Worm (Caenorhabditis elegans) whole organism, L2 larva: ENCODE measurements around the gene dhcr-24.

Experiments
- C34F6.9 ChIP-seq: fragments of 150-350 bp; optimal IDR thresholded peaks from 2 replicates; lab custom pipeline; 2014; ENCODE audit warnings: missing biosample characterization, missing genetic modification characterization
- F13H6.1 ChIP-seq: sonication (generic microtip); optimal IDR thresholded peaks from 2 replicates; lab custom pipeline; 2016; ENCODE audit warnings: missing genetic modification characterization, missing compliant biosample characterization
- R02D3.7 ChIP-seq: fragments of 150-350 bp; optimal IDR thresholded peaks from 2 replicates; lab custom pipeline; 2014; ENCODE audit warnings: missing biosample characterization, missing genetic modification characterization
- Y55F3AM.14 ChIP-seq: fragments of 200-800 bp; sonication (Bioruptor generic); optimal IDR thresholded peaks from 2 replicates; lab custom pipeline; 2018; ENCODE audit warnings: mild to moderate bottlenecking, missing genetic modification characterization, missing compliant biosample characterization
- ZK546.5 ChIP-seq: sonication (generic microtip); optimal IDR thresholded peaks from 2 replicates; lab custom pipeline; 2017; ENCODE audit warnings: missing biosample characterization, missing genetic modification characterization
- alr-1 ChIP-seq: fragments of 150-350 bp; optimal IDR thresholded peaks from 2 replicates; lab custom pipeline; 2014; ENCODE audit warnings: missing biosample characterization, missing genetic modification characterization
- aly-2 ChIP-seq: fragments of 150-350 bp; optimal IDR thresholded peaks from 2 replicates; lab custom pipeline; 2014; ENCODE audit warnings: missing biosample characterization, missing genetic modification characterization
- ama-1 ChIP-seq: fragments of 150-350 bp; optimal IDR thresholded peaks from 2 replicates; lab custom pipeline; 2018; ENCODE audit warnings: inconsistent platforms
- blmp-1 ChIP-seq: sonication (generic microtip); optimal IDR thresholded peaks from 2 replicates; lab custom pipeline; 2017; ENCODE audit warnings: missing genetic modification characterization, mild to moderate bottlenecking, missing compliant biosample characterization, antibody characterized with exemption, moderate library complexity; ENCODE audit not compliant: insufficient read depth
- ceh-16 ChIP-seq: fragments of 150-350 bp; optimal IDR thresholded peaks from 2 replicates; lab custom pipeline; 2014; ENCODE audit warnings: missing biosample characterization, missing genetic modification characterization
- ceh-82 ChIP-seq: fragments of 150-350 bp; optimal IDR thresholded peaks from 2 replicates; lab custom pipeline; 2014; ENCODE audit warnings: missing biosample characterization, missing genetic modification characterization
- crh-2 ChIP-seq: sonication (generic microtip); optimal IDR thresholded peaks from 2 replicates; lab custom pipeline; 2017; ENCODE audit warnings: missing biosample characterization, missing genetic modification characterization
- dmd-4 ChIP-seq: sonication (generic microtip); optimal IDR thresholded peaks from 2 replicates; lab custom pipeline; 2017; ENCODE audit warnings: missing biosample characterization, missing genetic modification characterization
- egl-27 ChIP-seq: sonication (generic microtip); optimal IDR thresholded peaks from 3 replicates; lab custom pipeline; 2017; ENCODE audit warnings: missing biosample characterization, missing genetic modification reagents, missing genetic modification characterization
- elt-1 ChIP-seq: fragments of 150-350 bp; optimal IDR thresholded peaks from 2 replicates; lab custom pipeline; 2014; ENCODE audit warnings: missing biosample characterization, missing genetic modification characterization
- elt-3 ChIP-seq: sonication (generic microtip); optimal IDR thresholded peaks from 2 replicates; lab custom pipeline; 2017; ENCODE audit warnings: missing biosample characterization, missing genetic modification characterization
- fos-1 ChIP-seq: fragments of 150-350 bp; optimal IDR thresholded peaks from 2 replicates; lab custom pipeline; 2014; ENCODE audit warnings: missing biosample characterization, missing genetic modification characterization
- gmeb-1 ChIP-seq: fragments of 150-350 bp; optimal IDR thresholded peaks from 2 replicates; lab custom pipeline; 2014; ENCODE audit warnings: missing biosample characterization, missing genetic modification characterization
- lin-11 ChIP-seq: fragments of 150-350 bp; sonication (generic microtip); optimal IDR thresholded peaks from 2 replicates; lab custom pipeline; 2014; ENCODE audit warnings: missing biosample characterization, missing genetic modification characterization, inconsistent platforms, mixed read lengths
- lin-13 ChIP-seq: fragments of 150-350 bp; optimal IDR thresholded peaks from 2 replicates; lab custom pipeline; 2014; ENCODE audit warnings: missing biosample characterization, missing genetic modification reagents, missing genetic modification characterization
- lin-39 ChIP-seq: fragments of 150-350 bp; optimal IDR thresholded peaks from 2 replicates; lab custom pipeline; 2014; ENCODE audit warnings: missing biosample characterization, missing genetic modification reagents, missing genetic modification characterization
- lsy-2 ChIP-seq, 2 experiments: fragments of 150-350 bp in 1 of 2; sonication (generic microtip) in 1 of 2; optimal IDR thresholded peaks; 2 replicates each; lab custom pipeline; 2014 to 2017; ENCODE audit warnings: missing biosample characterization in 2 of 2, missing genetic modification characterization in 2 of 2
- mab-5 ChIP-seq: fragments of 150-350 bp; optimal IDR thresholded peaks from 2 replicates; lab custom pipeline; 2014; ENCODE audit warnings: missing biosample characterization, missing genetic modification characterization
- mbf-1 ChIP-seq: sonication (generic microtip); optimal IDR thresholded peaks from 2 replicates; lab custom pipeline; 2017; ENCODE audit warnings: missing biosample characterization, missing genetic modification characterization
- mdl-1 ChIP-seq, 2 experiments: fragments of 150-350 bp in 1 of 2; sonication (generic microtip) in 1 of 2; optimal IDR thresholded peaks; 2 replicates each; lab custom pipeline; 2017; ENCODE audit warnings: missing biosample characterization in 2 of 2, missing genetic modification characterization in 2 of 2
- nhr-10 ChIP-seq: sonication (generic microtip); optimal IDR thresholded peaks from 2 replicates; lab custom pipeline; 2017; ENCODE audit warnings: missing biosample characterization, missing genetic modification characterization
- nhr-11 ChIP-seq: fragments of 150-350 bp; optimal IDR thresholded peaks from 2 replicates; lab custom pipeline; 2014; ENCODE audit warnings: missing biosample characterization, missing genetic modification characterization
- nhr-12 ChIP-seq: fragments of 150-350 bp; optimal IDR thresholded peaks from 2 replicates; lab custom pipeline; 2014; ENCODE audit warnings: missing biosample characterization, missing genetic modification characterization
- nhr-129 ChIP-seq: fragments of 150-350 bp; optimal IDR thresholded peaks from 2 replicates; lab custom pipeline; 2014; ENCODE audit warnings: missing biosample characterization, missing genetic modification characterization
- nhr-21 ChIP-seq: fragments of 150-350 bp; optimal IDR thresholded peaks from 2 replicates; lab custom pipeline; 2014; ENCODE audit warnings: missing biosample characterization, missing genetic modification characterization
- nhr-23 ChIP-seq: fragments of 150-350 bp; optimal IDR thresholded peaks from 2 replicates; lab custom pipeline; 2014; ENCODE audit warnings: missing biosample characterization, missing genetic modification reagents, missing genetic modification characterization
- nhr-237 ChIP-seq: fragments of 150-350 bp; optimal IDR thresholded peaks from 2 replicates; lab custom pipeline; 2014; ENCODE audit warnings: missing biosample characterization, missing genetic modification characterization
- nhr-25 ChIP-seq: fragments of 150-350 bp; sonication (generic microtip); optimal IDR thresholded peaks from 3 replicates; lab custom pipeline; 2014; ENCODE audit warnings: missing biosample characterization, missing genetic modification characterization
- nhr-6 ChIP-seq: fragments of 150-350 bp; optimal IDR thresholded peaks from 2 replicates; lab custom pipeline; 2014; ENCODE audit warnings: missing biosample characterization, missing genetic modification characterization
- nhr-77 ChIP-seq: fragments of 150-350 bp; optimal IDR thresholded peaks from 2 replicates; lab custom pipeline; 2014; ENCODE audit warnings: missing biosample characterization, missing genetic modification characterization
- peb-1 ChIP-seq: fragments of 150-350 bp; optimal IDR thresholded peaks from 2 replicates; lab custom pipeline; 2014; ENCODE audit warnings: missing biosample characterization, missing genetic modification characterization
- sem-4 ChIP-seq: fragments of 150-350 bp; optimal IDR thresholded peaks from 2 replicates; lab custom pipeline; 2014; ENCODE audit warnings: missing biosample characterization, missing genetic modification reagents, missing genetic modification characterization
- skn-1 ChIP-seq: sonication (generic microtip); optimal IDR thresholded peaks from 2 replicates; lab custom pipeline; 2017; ENCODE audit warnings: missing biosample characterization, missing genetic modification characterization
- sma-3 ChIP-seq: sonication (generic microtip); optimal IDR thresholded peaks from 2 replicates; lab custom pipeline; 2016; ENCODE audit warnings: missing genetic modification reagents, missing genetic modification characterization, missing compliant biosample characterization
- sma-9 ChIP-seq, 2 experiments: fragments of 150-350 bp in 1 of 2; sonication (generic microtip) in 1 of 2; optimal IDR thresholded peaks; 2 replicates each; lab custom pipeline; 2014 to 2016; ENCODE audit warnings: missing genetic modification characterization in 2 of 2, mild to moderate bottlenecking in 1 of 2, missing biosample characterization in 1 of 2, missing compliant biosample characterization in 1 of 2, missing genetic modification reagents in 1 of 2, moderate library complexity in 1 of 2
- snpc-4 ChIP-seq: fragments of 150-350 bp; optimal IDR thresholded peaks from 2 replicates; lab custom pipeline; 2014; ENCODE audit warnings: missing biosample characterization, missing genetic modification characterization
- unc-39 ChIP-seq: fragments of 150-350 bp; optimal IDR thresholded peaks from 2 replicates; lab custom pipeline; 2014; ENCODE audit warnings: missing biosample characterization, missing genetic modification characterization
- unc-55 ChIP-seq: fragments of 150-350 bp; sonication (generic microtip); optimal IDR thresholded peaks from 3 replicates; lab custom pipeline; 2014; ENCODE audit warnings: missing biosample characterization, missing genetic modification reagents, missing genetic modification characterization
- unc-62 ChIP-seq: fragments of 150-350 bp; optimal IDR thresholded peaks from 2 replicates; lab custom pipeline; 2014; ENCODE audit warnings: missing biosample characterization, missing genetic modification reagents, missing genetic modification characterization
- zag-1 ChIP-seq: fragments of 150-350 bp; optimal IDR thresholded peaks from 2 replicates; lab custom pipeline; 2014; ENCODE audit warnings: missing biosample characterization, missing genetic modification characterization
- ztf-1 ChIP-seq: fragments of 200-800 bp; sonication (Bioruptor generic); conservative IDR thresholded peaks from 2 replicates; pipeline ENCODE4 v1.3.6; 2022; ENCODE audit warnings: missing genetic modification characterization, missing compliant biosample characterization
- ztf-11 ChIP-seq: sonication (generic microtip); optimal IDR thresholded peaks from 2 replicates; lab custom pipeline; 2017; ENCODE audit warnings: missing biosample characterization, missing genetic modification characterization
- ztf-4 ChIP-seq: fragments of 150-350 bp; optimal IDR thresholded peaks from 2 replicates; lab custom pipeline; 2014; ENCODE audit warnings: missing biosample characterization, missing genetic modification characterization

dhcr-24 gene

DNA sequence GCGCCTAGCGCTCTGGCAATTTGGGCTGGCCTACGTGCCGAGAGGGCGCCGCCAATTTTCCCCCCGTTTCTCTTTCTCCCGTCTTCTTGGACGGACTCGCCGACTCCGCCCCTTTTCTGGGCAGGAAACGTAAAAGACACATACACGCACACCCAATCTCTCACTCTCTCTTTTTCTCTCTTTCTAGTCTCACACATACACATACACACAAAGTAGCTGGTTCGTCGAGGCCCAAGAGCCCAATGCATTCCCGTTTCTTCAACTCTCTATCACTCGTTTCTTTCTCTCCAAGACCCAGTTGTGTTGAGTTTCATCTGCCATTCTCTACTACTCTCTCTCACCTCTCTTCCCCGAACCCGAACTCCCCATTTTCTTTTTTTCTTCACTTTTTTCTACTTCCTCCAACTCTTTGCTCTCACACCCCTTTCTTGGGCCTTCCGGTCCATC lies 34.9 kb upstream of the dhcr-24 start:
- TF ChIP-seq nhr-10 (tag; lab: Kevin White, UChicago) (no peak), snpc-4 (tag; lab: Kevin White, UChicago) (peak; percentile 37), nhr-21 (tag; lab: Kevin White, UChicago) (no peak), ama-1 (lab: Kevin White, UChicago) (no peak), ztf-11 (tag; lab: Kevin White, UChicago) (no peak), skn-1 (no peak), nhr-23 (no peak), unc-39 (tag; lab: Kevin White, UChicago) (no peak), sem-4 (tag; lab: Kevin White, UChicago) (peak; percentile 5), ceh-82 (tag; lab: Kevin White, UChicago) (no peak), ZK546.5 (tag; lab: Kevin White, UChicago) (no peak), lin-11 (tag; lab: Kevin White, UChicago) (peak; percentile 1), mdl-1 (tag; optimal IDR thresholded peaks at IDR 0.05; lab: Kevin White, UChicago) (peak in 1 of 2 experiments; percentile 56), fos-1 (tag; lab: Kevin White, UChicago) (peak; percentile 28), gmeb-1 (tag; lab: Kevin White, UChicago) (no peak), sma-9 (GFP tag; optimal IDR thresholded peaks at IDR 0.05; lab: Kevin White, UChicago) (peak; percentile 78), sma-9 (tag; optimal IDR thresholded peaks at IDR 0.05; lab: Kevin White, UChicago) (no peak), Y55F3AM.14 (GFP tag; lab: Kevin White, UChicago) (peak; percentile 49), nhr-11 (no peak), nhr-25 (tag; lab: Kevin White, UChicago) (no peak), dmd-4 (tag; lab: Kevin White, UChicago) (no peak), unc-62 (no peak), lin-39 (tag; lab: Kevin White, UChicago) (no peak), nhr-12 (tag; lab: Kevin White, UChicago) (no peak), zag-1 (tag; lab: Kevin White, UChicago) (peak; percentile 86), ztf-4 (tag; lab: Kevin White, UChicago) (peak; percentile 75), lsy-2 (tag; optimal IDR thresholded peaks at IDR 0.05; lab: Kevin White, UChicago) (peak; percentile 52 to 76), blmp-1 (tag; lab: Kevin White, UChicago) (no peak), elt-3 (tag; lab: Kevin White, UChicago) (no peak), nhr-6 (peak; percentile 76), mab-5 (tag; lab: Kevin White, UChicago) (peak; percentile 26), ceh-16 (tag; lab: Kevin White, UChicago) (no peak), R02D3.7 (tag; lab: Kevin White, UChicago) (no peak), nhr-237 (no peak), crh-2 (tag; lab: Kevin White, UChicago) (peak; percentile 66), aly-2 (tag; lab: Kevin White, UChicago) (no peak), ztf-1 (no peak), egl-27 (no peak), lin-13 (peak; percentile 41), nhr-129 (tag; lab: Kevin White, UChicago) (peak; percentile 81), F13H6.1 (tag; lab: Kevin White, UChicago) (peak; percentile 90), unc-55 (GFP tag; lab: Kevin White, UChicago) (peak; percentile 84), sma-3 (peak; percentile 5), mbf-1 (tag; lab: Kevin White, UChicago) (no peak), nhr-77 (tag; lab: Kevin White, UChicago) (no peak), alr-1 (tag; lab: Kevin White, UChicago) (no peak), elt-1 (tag; lab: Kevin White, UChicago) (no peak), C34F6.9 (tag; lab: Kevin White, UChicago) (peak; percentile 78), peb-1 (tag; lab: Kevin White, UChicago) (no peak)
